Fruit fly (Drosophila melanogaster): ENCODE data around the gene zen.

dm6 chr3R:6741983-6742382, 12.0 kb downstream of the zen start, which contains the start of gene pb:
- TF ChIP-seq brk (GFP tag; optimal IDR thresholded peaks at IDR 0.05), result no peak
- TF ChIP-seq Hr83 (GFP tag; optimal IDR thresholded peaks at IDR 0.05; ENCODE audit: poor library complexity, severe bottlenecking), result no peak
- TF ChIP-seq pan (optimal IDR thresholded peaks at IDR 0.05), result no peak
- TF ChIP-seq Vsx2 (GFP tag; optimal IDR thresholded peaks at IDR 0.05; ENCODE audit: partially characterized antibody), result no peak
- TF ChIP-seq Hr78 (GFP tag; optimal IDR thresholded peaks at IDR 0.05), result no peak
- TF ChIP-seq tai (GFP tag; optimal IDR thresholded peaks at IDR 0.05), result no peak
- TF ChIP-seq woc (GFP tag; optimal IDR thresholded peaks at IDR 0.05), result no peak
- no peak for TF ChIP-seq psq (GFP tag; optimal IDR thresholded peaks at IDR 0.05)
- TF ChIP-seq fru (GFP tag; optimal IDR thresholded peaks at IDR 0.05), result no peak
- TF ChIP-seq h (GFP tag; optimal IDR thresholded peaks at IDR 0.05), result no peak
- TF ChIP-seq HLH106 (tag; optimal IDR thresholded peaks at IDR 0.05), result no peak
- no peak for TF ChIP-seq usp (GFP tag; optimal IDR thresholded peaks at IDR 0.05)
